Worm (Caenorhabditis elegans): ENCODE results near the gene best-22.

best-22 gene

DNA sequence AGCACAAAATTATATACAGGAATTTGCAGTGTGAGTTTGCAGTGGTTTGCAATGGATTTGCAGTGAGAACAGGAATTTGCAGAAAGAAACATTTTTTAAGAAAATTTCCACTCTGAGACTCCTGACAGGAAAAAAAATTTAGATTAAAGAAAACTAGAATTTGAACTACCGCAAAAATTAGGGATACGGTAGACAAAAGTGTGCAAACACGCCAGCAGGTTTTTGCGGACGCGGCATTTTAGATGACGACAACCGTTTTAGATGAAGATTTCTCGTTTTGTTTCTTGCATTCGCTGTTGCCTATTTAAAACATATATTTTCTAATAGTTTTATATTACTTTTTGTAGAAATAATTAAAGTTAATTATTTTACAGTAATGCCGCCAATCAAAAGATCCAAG is 22.1 kb downstream of the best-22 start, which contains the start of gene wdr-46 (continued):
- TF ChIP-seq saeg-2 (GFP tag; IDR thresholded peaks at IDR 0.05) (no peak), aha-1 (tag) (peak; percentile 93), Y5F2A.4 (GFP tag; optimal IDR thresholded peaks at IDR 0.05) (peak; percentile 6), ces-1 (GFP tag; optimal IDR thresholded peaks at IDR 0.05) (peak; percentile 29), aly-2 (tag; optimal IDR thresholded peaks at IDR 0.05) (no peak), unc-39 (tag; optimal IDR thresholded peaks at IDR 0.05) (no peak), nhr-28 (tag; optimal IDR thresholded peaks at IDR 0.05) (peak; percentile 50), lin-29 (GFP tag; IDR thresholded peaks at IDR 0.05) (peak; percentile 43; the same call in 1 of the 2 replicates), nhr-102 (tag; optimal IDR thresholded peaks at IDR 0.05) (peak; percentile 78), Y105C5A.15 (GFP tag; IDR thresholded peaks at IDR 0.05) (no peak), zfp-3 (GFP tag; conservative IDR thresholded peaks at IDR 0.05) (peak; percentile 63; the same call in 1 of the 2 replicates), tra-1 (GFP tag; IDR thresholded peaks at IDR 0.05) (0 out of 2 replicates have a peak, but pooled peaks have one; percentile 9), zip-2 (tag; optimal IDR thresholded peaks at IDR 0.05) (peak; percentile 30), lim-7 (GFP tag; IDR thresholded peaks at IDR 0.05) (no peak), T26A8.4 (GFP tag; IDR thresholded peaks at IDR 0.05) (peak; percentile 80), nhr-6 (tag; optimal IDR thresholded peaks at IDR 0.05) (peak; percentile 47), mes-2 (tag; optimal IDR thresholded peaks at IDR 0.05; ENCODE audit: poor library complexity, severe bottlenecking) (peak; percentile 91), php-3 (GFP tag; IDR thresholded peaks at IDR 0.05) (no peak), F37D6.2 (tag; optimal IDR thresholded peaks at IDR 0.05) (peak; percentile 47), dmd-6 (GFP tag; IDR thresholded peaks at IDR 0.05) (peak; percentile 54), dve-1 (tag; optimal IDR thresholded peaks at IDR 0.05; ENCODE audit: insufficient read depth) (peak; percentile 78), dpl-1 (GFP tag; optimal IDR thresholded peaks at IDR 0.05) (peak; percentile 99), unc-130 (GFP tag; optimal IDR thresholded peaks at IDR 0.05) (no peak), attf-4 (tag; optimal IDR thresholded peaks at IDR 0.05) (no peak), daf-8 (GFP tag; IDR thresholded peaks at IDR 0.05) (no peak), lsy-2 (tag; optimal IDR thresholded peaks at IDR 0.05) (peak; percentile 98 to 100), lin-13 (GFP tag; optimal IDR thresholded peaks at IDR 0.05) (peak; percentile 67), ceh-28 (tag; optimal IDR thresholded peaks at IDR 0.05) (no peak), mxl-2 (GFP tag; conservative IDR thresholded peaks at IDR 0.05) (no peak), daf-16 (GFP tag; optimal IDR thresholded peaks at IDR 0.05) (no peak), daf-16 (tag; optimal IDR thresholded peaks at IDR 0.05) (peak; percentile 27), ctbp-1 (GFP tag; IDR thresholded peaks at IDR 0.05) (0 out of 2 replicates have a peak, but pooled peaks have one; percentile 7), nhr-48 (tag; optimal IDR thresholded peaks at IDR 0.05) (no peak), tag-97 (GFP tag; IDR thresholded peaks at IDR 0.05) (no peak), ZK546.5 (tag; optimal IDR thresholded peaks at IDR 0.05) (peak in 1 of 2 experiments; percentile 76), cey-2 (tag; optimal IDR thresholded peaks at IDR 0.05; ENCODE audit: borderline replicate concordance, insufficient read depth) (peak; percentile 7), nhr-11 (tag; optimal IDR thresholded peaks at IDR 0.05) (peak; percentile 16), Y48G9A.11 (GFP tag; IDR thresholded peaks at IDR 0.05) (0 out of 2 replicates have a peak, but pooled peaks have one; percentile 21), rbr-2 (tag; optimal IDR thresholded peaks at IDR 0.05) (peak; percentile 71), duxl-1 (tag; optimal IDR thresholded peaks at IDR 0.05; ENCODE audit: poor library complexity) (peak; percentile 75), lin-39 (tag; optimal IDR thresholded peaks at IDR 0.05) (no peak), lin-38 (GFP tag; IDR thresholded peaks at IDR 0.05) (no peak; the same call in 1 of the 2 replicates), jun-1 (tag; optimal IDR thresholded peaks at IDR 0.05) (peak; percentile 20), ceh-20 (GFP tag; IDR thresholded peaks at IDR 0.05) (peak; percentile 30; the same call in 1 of the 2 replicates), spr-3 (GFP tag; optimal IDR thresholded peaks at IDR 0.05) (no peak), zip-11 (GFP tag; IDR thresholded peaks at IDR 0.05) (no peak), spr-1 (tag; optimal IDR thresholded peaks at IDR 0.05) (peak; percentile 40), egl-27 (tag; optimal IDR thresholded peaks at IDR 0.05) (no peak), F49E8.2 (tag; optimal IDR thresholded peaks at IDR 0.05; ENCODE audit: borderline replicate concordance) (peak; percentile 2), gei-8 (GFP tag; optimal IDR thresholded peaks at IDR 0.05) (no peak), nhr-25 (tag; optimal IDR thresholded peaks at IDR 0.05; ENCODE audit: borderline replicate concordance, insufficient read depth) (peak; percentile 15)

Measured in whole organism, L4 larva.